Worm (Caenorhabditis elegans) whole organism, L1 larva: ENCODE results near the gene F15B10.3.

ENCODE experiments used
- C04F5.9 ChIP-seq: sonication (generic microtip); optimal IDR thresholded peaks from 2 replicates; lab custom pipeline; 2016; ENCODE audit warnings: missing genetic modification characterization, missing compliant biosample characterization
- C16A3.4 ChIP-seq: fragments of 150-350 bp; optimal IDR thresholded peaks from 2 replicates; lab custom pipeline; 2014; ENCODE audit warnings: missing biosample characterization, missing genetic modification characterization
- C34B4.2 ChIP-seq: sonication (generic microtip); optimal IDR thresholded peaks from 2 replicates; lab custom pipeline; 2017; ENCODE audit warnings: mild to moderate bottlenecking, missing genetic modification characterization, missing compliant biosample characterization
- Y116A8C.19 ChIP-seq: sonication (generic microtip); optimal IDR thresholded peaks from 2 replicates; lab custom pipeline; 2016; ENCODE audit warnings: missing compliant biosample characterization, missing genetic modification characterization, borderline replicate concordance
- aha-1 ChIP-seq: fragments of 150-350 bp; optimal IDR thresholded peaks from 2 replicates; lab custom pipeline; 2014; ENCODE audit warnings: missing biosample characterization, missing genetic modification characterization
- ceh-63 ChIP-seq: fragments of 200-800 bp; sonication (Bioruptor generic); optimal IDR thresholded peaks from 2 replicates; lab custom pipeline; 2018; ENCODE audit warnings: mild to moderate bottlenecking, missing genetic modification characterization, missing compliant biosample characterization
- ceh-88 ChIP-seq: fragments of 200-800 bp; sonication (Bioruptor generic); IDR thresholded peaks from 2 replicates; pipeline ENCODE4 v1.3.6; 2022; ENCODE audit warnings: missing genetic modification characterization, missing compliant biosample characterization
- ces-1 ChIP-seq: fragments of 150-350 bp; optimal IDR thresholded peaks from 2 replicates; lab custom pipeline; 2014; ENCODE audit warnings: missing biosample characterization, missing genetic modification reagents, missing genetic modification characterization
- dsc-1 ChIP-seq: sonication (generic microtip); optimal IDR thresholded peaks from 2 replicates; lab custom pipeline; 2016; ENCODE audit warnings: mild to moderate bottlenecking, missing genetic modification characterization, missing compliant biosample characterization
- efl-1 ChIP-seq, 4 experiments: fragments of 150-350 bp; optimal IDR thresholded peaks in 3 of 4; peaks in 1 of 4; 1 replicate in 1 of 4; 2 replicates in 3 of 4; lab custom pipeline; 2014; ENCODE audit warnings: missing biosample characterization in 2 of 4, missing genetic modification characterization in 2 of 4, missing genetic modification reagents in 2 of 4
- egl-13 ChIP-seq: sonication (generic microtip); optimal IDR thresholded peaks from 2 replicates; lab custom pipeline; 2016; ENCODE audit warnings: missing genotype, missing genetic modification reagents, missing genetic modification characterization, missing compliant biosample characterization
- elt-2 ChIP-seq: sonication (generic microtip); optimal IDR thresholded peaks from 2 replicates; lab custom pipeline; 2016; ENCODE audit warnings: missing genetic modification characterization, mild to moderate bottlenecking, inconsistent platforms, missing compliant biosample characterization, missing genetic modification reagents
- fkh-8 ChIP-seq: sonication (generic microtip); optimal IDR thresholded peaks from 2 replicates; lab custom pipeline; 2016; ENCODE audit warnings: mild to moderate bottlenecking, missing genetic modification characterization, missing compliant biosample characterization
- fos-1 ChIP-seq: fragments of 150-350 bp; optimal IDR thresholded peaks from 2 replicates; lab custom pipeline; 2014; ENCODE audit warnings: missing biosample characterization, missing genetic modification characterization
- grh-1 ChIP-seq: fragments of 200-800 bp; sonication (Bioruptor generic); IDR thresholded peaks from 2 replicates; pipeline ENCODE4 v1.3.6; 2022; ENCODE audit warnings: missing genetic modification reagents, missing genetic modification characterization, missing compliant biosample characterization
- hlh-17 ChIP-seq: fragments of 200-800 bp; sonication (Bioruptor generic); optimal IDR thresholded peaks from 2 replicates; lab custom pipeline; 2018; ENCODE audit warnings: missing genetic modification characterization, mild to moderate bottlenecking, missing compliant biosample characterization, moderate library complexity, borderline replicate concordance
- hlh-4 ChIP-seq: sonication (generic microtip); optimal IDR thresholded peaks from 2 replicates; lab custom pipeline; 2016; ENCODE audit warnings: mild to moderate bottlenecking, missing genetic modification characterization, missing compliant biosample characterization
- hpl-2 ChIP-seq: fragments of 150-350 bp; optimal IDR thresholded peaks from 2 replicates; lab custom pipeline; 2014; ENCODE audit warnings: missing biosample characterization, missing genetic modification reagents, missing genetic modification characterization
- lin-35 ChIP-seq, 2 experiments: fragments of 150-350 bp; optimal IDR thresholded peaks; 2 replicates each; lab custom pipeline; 2014; ENCODE audit warnings: missing biosample characterization in 2 of 2, missing genetic modification characterization in 2 of 2, missing genetic modification reagents in 2 of 2
- lin-39 ChIP-seq: fragments of 150-350 bp; optimal IDR thresholded peaks from 2 replicates; lab custom pipeline; 2014; ENCODE audit warnings: missing biosample characterization, missing genetic modification reagents, missing genetic modification characterization
- lir-3 ChIP-seq: sonication (generic microtip); optimal IDR thresholded peaks from 2 replicates; lab custom pipeline; 2016; ENCODE audit warnings: mild to moderate bottlenecking, missing genetic modification characterization, moderate library complexity, missing compliant biosample characterization; ENCODE audit not compliant: poor library complexity
- lsy-2 ChIP-seq, 2 experiments: fragments of 150-350 bp; optimal IDR thresholded peaks; 2 replicates each; lab custom pipeline; 2014; ENCODE audit warnings: missing biosample characterization in 2 of 2, missing genetic modification characterization in 2 of 2
- mef-2 ChIP-seq: fragments of 150-350 bp; optimal IDR thresholded peaks from 2 replicates; lab custom pipeline; 2014; ENCODE audit warnings: missing biosample characterization, missing genetic modification characterization
- nhr-12 ChIP-seq: sonication (generic microtip); optimal IDR thresholded peaks from 2 replicates; lab custom pipeline; 2017; ENCODE audit warnings: missing biosample characterization, missing genetic modification characterization
- nhr-19 ChIP-seq: fragments of 200-800 bp; sonication (Bioruptor generic); conservative IDR thresholded peaks from 2 replicates; pipeline ENCODE4 v1.3.6; 2022; ENCODE audit warnings: missing genetic modification characterization, missing compliant biosample characterization
- nhr-20 ChIP-seq: sonication (generic microtip); optimal IDR thresholded peaks from 2 replicates; lab custom pipeline; 2016; ENCODE audit warnings: mild to moderate bottlenecking, missing genetic modification characterization, missing compliant biosample characterization
- nhr-47 ChIP-seq: sonication (generic microtip); optimal IDR thresholded peaks from 2 replicates; lab custom pipeline; 2016; ENCODE audit warnings: mild to moderate bottlenecking, missing genetic modification characterization, moderate library complexity, missing compliant biosample characterization
- nhr-71 ChIP-seq: sonication (generic microtip); optimal IDR thresholded peaks from 2 replicates; lab custom pipeline; 2016; ENCODE audit warnings: mild to moderate bottlenecking, missing genetic modification characterization, moderate library complexity, missing compliant biosample characterization
- nhr-77 ChIP-seq: fragments of 150-350 bp; optimal IDR thresholded peaks from 2 replicates; lab custom pipeline; 2014; ENCODE audit warnings: missing biosample characterization, missing genetic modification characterization
- nhr-84 ChIP-seq: sonication (generic microtip); optimal IDR thresholded peaks from 2 replicates; lab custom pipeline; 2017; ENCODE audit warnings: missing biosample characterization, missing genetic modification characterization
- nhr-90 ChIP-seq: sonication (generic microtip); optimal IDR thresholded peaks from 2 replicates; lab custom pipeline; 2016; ENCODE audit warnings: mild to moderate bottlenecking, missing genetic modification characterization, missing compliant biosample characterization; ENCODE audit not compliant: poor library complexity
- pag-3 ChIP-seq: sonication (generic microtip); optimal IDR thresholded peaks from 2 replicates; lab custom pipeline; 2017; ENCODE audit warnings: missing genetic modification characterization, mild to moderate bottlenecking, missing compliant biosample characterization, antibody characterized with exemption, borderline replicate concordance; ENCODE audit not compliant: insufficient read depth
- pax-3 ChIP-seq: fragments of 200-800 bp; sonication (Bioruptor generic); optimal IDR thresholded peaks from 2 replicates; lab custom pipeline; 2018; ENCODE audit warnings: mild to moderate bottlenecking, missing genetic modification characterization, moderate library complexity, missing compliant biosample characterization
- rnt-1 ChIP-seq: sonication (generic microtip); optimal IDR thresholded peaks from 2 replicates; lab custom pipeline; 2016; ENCODE audit warnings: mild to moderate bottlenecking, missing genetic modification characterization, moderate library complexity, missing compliant biosample characterization
- skn-1 ChIP-seq: fragments of 150-350 bp; optimal IDR thresholded peaks from 2 replicates; lab custom pipeline; 2014; ENCODE audit warnings: missing biosample characterization, missing genetic modification characterization
- sup-37 ChIP-seq: fragments of 200-800 bp; sonication (Bioruptor generic); optimal IDR thresholded peaks from 2 replicates; lab custom pipeline; 2018; ENCODE audit warnings: mild to moderate bottlenecking, missing genetic modification characterization, missing compliant biosample characterization
- swsn-7 ChIP-seq: sonication (generic microtip); optimal IDR thresholded peaks from 2 replicates; lab custom pipeline; 2016; ENCODE audit warnings: missing genetic modification characterization, missing compliant biosample characterization
- tbx-2 ChIP-seq: sonication (generic microtip); optimal IDR thresholded peaks from 2 replicates; lab custom pipeline; 2016; ENCODE audit warnings: missing genetic modification characterization, missing compliant biosample characterization
- tlp-1 ChIP-seq: fragments of 150-350 bp; optimal IDR thresholded peaks from 2 replicates; lab custom pipeline; 2014; ENCODE audit warnings: missing biosample characterization, missing genetic modification characterization
- unc-130 ChIP-seq: fragments of 150-350 bp; optimal IDR thresholded peaks from 2 replicates; lab custom pipeline; 2017; ENCODE audit warnings: missing biosample characterization, missing genetic modification characterization, inconsistent platforms
- unc-62 ChIP-seq: fragments of 150-350 bp; optimal IDR thresholded peaks from 2 replicates; lab custom pipeline; 2014; ENCODE audit warnings: missing biosample characterization, missing genetic modification reagents, missing genetic modification characterization
- unc-98 ChIP-seq: fragments of 200-800 bp; sonication (Bioruptor generic); IDR thresholded peaks from 2 replicates; pipeline ENCODE4 v1.3.6; 2022; ENCODE audit warnings: missing genetic modification characterization, missing compliant biosample characterization
- vab-15 ChIP-seq: sonication (generic microtip); optimal IDR thresholded peaks from 2 replicates; lab custom pipeline; 2017; ENCODE audit warnings: missing genotype, mild to moderate bottlenecking, missing genetic modification characterization, missing compliant biosample characterization
- xbp-1 ChIP-seq: sonication (generic microtip); optimal IDR thresholded peaks from 2 replicates; lab custom pipeline; 2016; ENCODE audit warnings: missing genetic modification characterization, missing compliant biosample characterization
- ztf-4 ChIP-seq: fragments of 150-350 bp; optimal IDR thresholded peaks from 2 replicates; lab custom pipeline; 2014; ENCODE audit warnings: missing biosample characterization, missing genetic modification characterization

F15B10.3 gene

DNA sequence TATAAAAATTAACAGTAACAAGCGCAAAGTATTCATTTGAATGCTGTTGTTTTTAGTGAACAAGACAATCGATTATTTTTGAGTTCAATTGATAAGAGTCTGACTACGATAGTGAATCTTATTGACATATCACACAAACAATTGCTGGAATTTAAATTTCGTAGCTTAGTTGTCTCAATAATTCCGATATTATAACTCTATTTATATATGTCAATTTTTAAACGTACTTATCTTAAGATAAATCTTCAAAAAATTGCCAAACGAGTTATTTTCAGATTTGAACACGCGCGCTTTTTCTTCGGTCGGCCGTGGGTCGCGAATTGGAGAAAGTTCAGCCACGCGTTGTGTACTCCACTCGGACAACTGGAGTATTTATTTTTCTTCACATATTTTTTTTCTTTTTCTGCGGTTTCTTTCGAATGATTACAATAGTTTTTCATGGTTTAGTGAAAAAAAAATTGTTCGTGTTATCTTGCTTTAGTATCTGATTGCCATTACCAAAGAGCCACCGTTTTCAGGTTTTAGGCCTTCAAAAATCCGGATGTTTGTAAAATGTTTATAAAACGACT is 29.3 kb downstream of the F15B10.3 start, which contains the start of the genes cest-5.1 and C01B10.9 (continued):
- TF ChIP-seq vab-15: peak; percentile 60
- TF ChIP-seq nhr-90: peak; percentile 91
- TF ChIP-seq ceh-63 (GFP tag; lab: Kevin White, UChicago): no peak
- no peak for TF ChIP-seq mef-2 (tag; lab: Kevin White, UChicago)
- TF ChIP-seq ceh-88 (GFP tag; lab: Robert Waterston, UW): peak; percentile 70
- TF ChIP-seq egl-13 (tag; lab: Kevin White, UChicago): peak; percentile 83
- peak; percentile 85 for TF ChIP-seq nhr-19 (GFP tag; lab: Robert Waterston, UW)
- TF ChIP-seq unc-62 (GFP tag; lab: Kevin White, UChicago): no peak
- no peak for TF ChIP-seq hpl-2 (GFP tag; lab: Kevin White, UChicago)
- no peak for TF ChIP-seq C34B4.2 (tag; lab: Kevin White, UChicago)
- peak; percentile 29 for TF ChIP-seq fos-1 (tag; lab: Kevin White, UChicago)
- peak; percentile 67 for TF ChIP-seq elt-2 (tag; lab: Kevin White, UChicago)
- TF ChIP-seq rnt-1 (tag; lab: Kevin White, UChicago): peak; percentile 98
- peak; percentile 80 for TF ChIP-seq nhr-20
- peak; percentile 66 for TF ChIP-seq lin-39 (tag; lab: Kevin White, UChicago)
- TF ChIP-seq lir-3 (tag; lab: Kevin White, UChicago): peak; percentile 96
- TF ChIP-seq tbx-2 (tag; lab: Kevin White, UChicago): peak; percentile 90
- peak; percentile 81 for TF ChIP-seq fkh-8 (tag; lab: Kevin White, UChicago)
- TF ChIP-seq tlp-1 (tag; lab: Kevin White, UChicago): no peak
- peak; percentile 57; the same call in 1 of the 2 replicates for TF ChIP-seq grh-1 (GFP tag; lab: Robert Waterston, UW)
- peak; percentile 28 for TF ChIP-seq hlh-4
- peak; percentile 66 for TF ChIP-seq C16A3.4 (tag; lab: Kevin White, UChicago)
- peak; percentile 82 for TF ChIP-seq swsn-7
- peak; percentile 36 for TF ChIP-seq nhr-77
- peak; percentile 30 for TF ChIP-seq sup-37
- TF ChIP-seq aha-1 (tag; lab: Kevin White, UChicago): no peak
- TF ChIP-seq Y116A8C.19: peak; percentile 34
- TF ChIP-seq xbp-1 (tag; lab: Kevin White, UChicago): peak; percentile 82
- TF ChIP-seq nhr-12 (tag; lab: Kevin White, UChicago): no peak
- peak; percentile 86 for TF ChIP-seq pax-3 (tag; lab: Kevin White, UChicago)
- peak; percentile 83 for TF ChIP-seq unc-98 (GFP tag; lab: Robert Waterston, UW)
- peak; percentile 78 to 82 for TF ChIP-seq lsy-2 (tag; optimal IDR thresholded peaks at IDR 0.05; lab: Kevin White, UChicago)
- peak; percentile 64 to 95 for TF ChIP-seq efl-1 (optimal IDR thresholded peaks at IDR 0.05; lab: Kevin White, UChicago)
- TF ChIP-seq efl-1 (GFP tag; optimal IDR thresholded peaks at IDR 0.05 in 1 of 2; lab: Kevin White, UChicago): peak; percentile 95 to 99
- TF ChIP-seq C04F5.9 (tag; lab: Kevin White, UChicago): peak; percentile 86
- no peak for TF ChIP-seq ztf-4 (tag; lab: Kevin White, UChicago)
- TF ChIP-seq unc-130: peak; percentile 58
- TF ChIP-seq pag-3 (tag; lab: Kevin White, UChicago): peak; percentile 12
- peak; percentile 93 for TF ChIP-seq nhr-47
- TF ChIP-seq hlh-17 (GFP tag; lab: Kevin White, UChicago): no peak
- TF ChIP-seq nhr-84 (tag; lab: Kevin White, UChicago): no peak
- TF ChIP-seq dsc-1 (tag; lab: Kevin White, UChicago): peak; percentile 88
- TF ChIP-seq lin-35 (GFP tag; optimal IDR thresholded peaks at IDR 0.05; lab: Kevin White, UChicago): peak; percentile 96
- TF ChIP-seq skn-1 (tag; lab: Kevin White, UChicago): peak; percentile 77
- TF ChIP-seq nhr-71 (tag; lab: Kevin White, UChicago): peak; percentile 92
- TF ChIP-seq ces-1 (GFP tag; lab: Kevin White, UChicago): no peak
